Worm (Caenorhabditis elegans) whole organism, midembryonic: ENCODE results near the gene btb-9.

Experiments
- T22C8.4 ChIP-seq: fragments of 200-800 bp; sonication (Bioruptor generic); IDR thresholded peaks from 2 replicates; pipeline ENCODE4 v1.3.6; 2022; ENCODE audit warnings: missing genetic modification characterization, missing compliant biosample characterization
- ztf-23 ChIP-seq: fragments of 200-800 bp; sonication (Bioruptor generic); IDR thresholded peaks from 2 replicates; pipeline ENCODE4 v1.3.6; 2022; ENCODE audit warnings: missing genetic modification reagents, missing genetic modification characterization, missing compliant biosample characterization

DNA sequence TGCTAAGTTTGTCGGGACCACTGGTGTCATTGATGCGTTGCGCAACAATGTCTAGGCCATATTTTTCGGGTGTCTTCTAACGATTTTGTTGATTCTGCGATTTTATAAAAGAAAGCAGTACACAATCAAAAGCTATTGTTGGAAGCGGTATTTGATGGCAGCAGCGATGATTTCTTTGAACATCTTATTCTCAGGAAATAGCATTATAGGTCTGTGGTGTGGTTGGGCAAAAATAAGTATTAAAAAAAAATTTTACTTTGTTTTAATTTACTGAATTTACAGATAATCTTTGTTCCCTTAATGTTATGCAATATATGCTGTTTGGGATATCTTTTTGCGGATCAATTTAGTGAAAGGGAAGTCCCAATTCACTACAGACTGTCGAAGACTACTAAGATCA lies 28.7 kb downstream of the btb-9 start, which contains the start of gene F36H5.10:
- no peak for TF ChIP-seq T22C8.4 (GFP tag; lab: Robert Waterston, UW)
- no peak for TF ChIP-seq ztf-23 (GFP tag; lab: Robert Waterston, UW)
